Worm (Caenorhabditis elegans): ENCODE measurements around the gene C44H4.6.
A peak's percentile ranks its signal among the peaks of the same experiment; 100 is the strongest.

The C44H4.6 gene

ce11 chrX:14572419-14572818 is 26.7 kb downstream of the C44H4.6 start, which contains the start of gene lron-1 (continued):
- no peak for TF ChIP-seq lin-11 (tag; optimal IDR thresholded peaks at IDR 0.05)
- TF ChIP-seq ahr-1 (tag; optimal IDR thresholded peaks at IDR 0.05): no peak

DNA sequence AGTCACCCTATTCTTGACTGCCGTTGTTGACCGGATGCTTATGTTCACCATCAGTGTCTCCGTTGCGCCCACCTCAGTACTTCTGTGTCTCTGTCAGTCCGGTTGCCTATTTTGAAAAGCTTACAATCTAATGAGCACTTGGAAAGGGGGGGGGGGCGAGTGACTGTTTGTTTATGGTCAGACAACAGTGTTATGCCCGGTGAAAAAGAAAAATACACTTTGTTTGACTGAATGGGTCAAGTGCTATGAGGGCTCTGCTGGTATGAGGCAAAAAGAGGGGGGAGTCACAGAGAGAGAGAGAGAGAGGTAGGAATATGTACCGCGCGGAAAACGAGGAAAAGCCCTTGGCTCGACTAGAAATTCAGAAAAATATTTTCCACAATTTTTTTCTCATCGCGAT is 27.9 kb downstream of the C44H4.6 start:
- peak; percentile 43 for TF ChIP-seq tbx-2 (tag; optimal IDR thresholded peaks at IDR 0.05)
- TF ChIP-seq ceh-22 (tag; optimal IDR thresholded peaks at IDR 0.05): peak; percentile 70
- no peak for TF ChIP-seq fkh-10 (GFP tag; optimal IDR thresholded peaks at IDR 0.05)
- TF ChIP-seq pha-2 (tag; optimal IDR thresholded peaks at IDR 0.05): peak; percentile 65

DNA sequence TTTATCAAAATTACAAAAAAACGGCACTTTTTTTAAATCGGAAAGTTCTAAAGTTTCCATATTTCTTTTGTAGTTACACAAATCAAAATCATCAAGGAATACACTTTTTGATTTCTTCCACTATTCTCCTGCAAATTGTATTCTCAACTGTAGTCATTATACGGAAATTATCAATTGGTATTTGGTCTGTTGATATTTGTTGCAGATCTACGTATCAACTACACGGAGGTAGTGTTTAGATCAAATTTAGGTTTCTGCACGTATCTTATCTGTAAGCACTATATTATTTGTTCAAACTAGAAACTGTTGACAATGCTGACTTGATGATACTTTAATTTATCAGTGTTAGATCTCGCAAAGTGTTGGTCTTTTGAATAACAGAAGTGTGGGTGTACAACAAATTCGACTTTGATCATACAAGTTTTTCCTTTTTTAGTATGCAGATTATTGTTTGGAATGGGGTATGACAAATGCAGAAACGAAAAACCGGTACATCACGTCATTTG is 30.8 kb downstream of the C44H4.6 start:
- TF ChIP-seq pha-2 (tag; optimal IDR thresholded peaks at IDR 0.05): no peak
- peak; percentile 7 for TF ChIP-seq dve-1 (tag; optimal IDR thresholded peaks at IDR 0.05)
- peak; percentile 14 for TF ChIP-seq elt-2 (tag; optimal IDR thresholded peaks at IDR 0.05)
- TF ChIP-seq ceh-9 (tag; optimal IDR thresholded peaks at IDR 0.05): no peak
- no peak for TF ChIP-seq pag-3 (tag; optimal IDR thresholded peaks at IDR 0.05; ENCODE audit: borderline replicate concordance)

DNA sequence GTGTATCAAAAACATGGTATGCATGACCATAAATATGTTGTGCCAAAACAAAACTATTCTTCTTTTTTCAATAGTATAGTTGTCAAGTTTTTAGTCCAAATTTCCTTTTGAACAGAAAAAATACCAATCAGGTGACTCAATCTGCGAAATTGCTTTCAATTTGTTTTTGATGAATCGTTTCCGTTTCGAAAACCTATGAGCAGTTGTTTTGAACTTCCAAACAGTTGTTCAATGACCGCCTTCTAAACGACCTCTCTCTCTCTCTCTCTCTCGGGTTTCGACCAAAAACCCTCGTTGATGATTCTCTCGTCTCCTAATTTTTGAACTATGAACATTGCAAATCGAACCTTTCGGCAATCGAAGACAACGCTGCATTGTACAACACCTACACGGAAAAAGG is 33.1 kb downstream of the C44H4.6 start:
- no peak for TF ChIP-seq pha-2 (tag; optimal IDR thresholded peaks at IDR 0.05)
- TF ChIP-seq K02D7.2 (tag; optimal IDR thresholded peaks at IDR 0.05): no peak
- TF ChIP-seq pha-4 (tag; optimal IDR thresholded peaks at IDR 0.05): no peak
- no peak for TF ChIP-seq dmd-4 (tag; optimal IDR thresholded peaks at IDR 0.05; ENCODE audit: borderline replicate concordance)
- no peak for TF ChIP-seq gmeb-2 (tag; optimal IDR thresholded peaks at IDR 0.05)
- no peak for TF ChIP-seq nhr-11 (tag; optimal IDR thresholded peaks at IDR 0.05)
- TF ChIP-seq C38D4.7 (GFP tag; optimal IDR thresholded peaks at IDR 0.05): no peak
- TF ChIP-seq pag-3 (tag; optimal IDR thresholded peaks at IDR 0.05; ENCODE audit: borderline replicate concordance): no peak
- TF ChIP-seq fax-1 (tag; optimal IDR thresholded peaks at IDR 0.05): no peak
- no peak for TF ChIP-seq ztf-16 (tag; optimal IDR thresholded peaks at IDR 0.05)
- TF ChIP-seq Y22D7AL.16 (tag; optimal IDR thresholded peaks at IDR 0.05): no peak
- TF ChIP-seq ama-1 (optimal IDR thresholded peaks at IDR 0.05): no peak
- no peak for TF ChIP-seq elt-2 (tag; optimal IDR thresholded peaks at IDR 0.05)
- no peak for TF ChIP-seq sox-2 (GFP tag; IDR thresholded peaks at IDR 0.05)
- TF ChIP-seq hlh-8 (tag; optimal IDR thresholded peaks at IDR 0.05): no peak
- no peak for TF ChIP-seq T23F11.4 (GFP tag; optimal IDR thresholded peaks at IDR 0.05)
- no peak for TF ChIP-seq C08G9.2 (tag; optimal IDR thresholded peaks at IDR 0.05)
- no peak for TF ChIP-seq lim-6 (tag; optimal IDR thresholded peaks at IDR 0.05)

- TF ChIP-seq hlh-6 (tag; optimal IDR thresholded peaks at IDR 0.05): no peak
- no peak for TF ChIP-seq elt-2 (tag; optimal IDR thresholded peaks at IDR 0.05)
Observed at ce11 chrX:14565245-14565644, 33.9 kb downstream of the C44H4.6 start.

DNA sequence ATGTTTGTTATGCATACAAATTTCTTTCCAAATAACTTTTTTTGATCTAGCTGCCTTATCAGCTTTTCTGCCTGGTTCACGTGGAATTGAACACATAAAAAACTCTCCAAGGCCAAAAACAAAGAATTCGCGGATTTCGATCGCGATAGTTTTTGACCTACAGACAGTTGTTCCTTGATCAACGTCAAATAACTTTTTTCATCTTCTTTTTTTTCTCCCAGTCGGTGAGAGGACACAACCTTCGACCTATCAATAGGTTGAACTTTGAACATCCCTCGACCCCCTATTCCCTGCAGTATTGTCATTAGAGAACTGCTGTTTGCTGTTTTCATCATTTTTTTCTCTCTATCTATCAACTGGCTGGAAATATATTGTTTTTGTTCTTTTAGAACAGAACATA is 35.3 kb downstream of the C44H4.6 start:
- no peak for TF ChIP-seq pros-1 (tag; optimal IDR thresholded peaks at IDR 0.05)
- no peak for TF ChIP-seq hlh-6 (tag; optimal IDR thresholded peaks at IDR 0.05)
- TF ChIP-seq unc-3 (GFP tag; conservative IDR thresholded peaks at IDR 0.05): no peak
- TF ChIP-seq unc-3 (tag; optimal IDR thresholded peaks at IDR 0.05): no peak
- TF ChIP-seq ceh-48 (tag; optimal IDR thresholded peaks at IDR 0.05): no peak
- TF ChIP-seq rnt-1 (tag; optimal IDR thresholded peaks at IDR 0.05): no peak
- TF ChIP-seq ceh-31 (tag; optimal IDR thresholded peaks at IDR 0.05): no peak
- TF ChIP-seq hlh-30 (tag; optimal IDR thresholded peaks at IDR 0.05; ENCODE audit: insufficient read depth): no peak
- TF ChIP-seq C38D4.7 (GFP tag; optimal IDR thresholded peaks at IDR 0.05): no peak
- no peak for TF ChIP-seq lin-11 (tag; optimal IDR thresholded peaks at IDR 0.05)
- TF ChIP-seq ceh-2 (tag; optimal IDR thresholded peaks at IDR 0.05): no peak
- no peak for TF ChIP-seq ceh-18 (tag; optimal IDR thresholded peaks at IDR 0.05)
- TF ChIP-seq elt-2 (tag; optimal IDR thresholded peaks at IDR 0.05): no peak
- TF ChIP-seq ets-4 (tag; optimal IDR thresholded peaks at IDR 0.05): no peak
- TF ChIP-seq syd-9 (tag; optimal IDR thresholded peaks at IDR 0.05): no peak
- TF ChIP-seq fkh-6 (tag; optimal IDR thresholded peaks at IDR 0.05): no peak
- no peak for TF ChIP-seq pha-2 (tag; optimal IDR thresholded peaks at IDR 0.05)
- TF ChIP-seq hlh-13 (GFP tag; optimal IDR thresholded peaks at IDR 0.05): no peak
- no peak for TF ChIP-seq sox-2 (GFP tag; IDR thresholded peaks at IDR 0.05)
- no peak for TF ChIP-seq eyg-1 (tag; optimal IDR thresholded peaks at IDR 0.05)
